Worm (Caenorhabditis elegans): Measurements from ENCODE around the gene aff-1.

Gene aff-1

DNA sequence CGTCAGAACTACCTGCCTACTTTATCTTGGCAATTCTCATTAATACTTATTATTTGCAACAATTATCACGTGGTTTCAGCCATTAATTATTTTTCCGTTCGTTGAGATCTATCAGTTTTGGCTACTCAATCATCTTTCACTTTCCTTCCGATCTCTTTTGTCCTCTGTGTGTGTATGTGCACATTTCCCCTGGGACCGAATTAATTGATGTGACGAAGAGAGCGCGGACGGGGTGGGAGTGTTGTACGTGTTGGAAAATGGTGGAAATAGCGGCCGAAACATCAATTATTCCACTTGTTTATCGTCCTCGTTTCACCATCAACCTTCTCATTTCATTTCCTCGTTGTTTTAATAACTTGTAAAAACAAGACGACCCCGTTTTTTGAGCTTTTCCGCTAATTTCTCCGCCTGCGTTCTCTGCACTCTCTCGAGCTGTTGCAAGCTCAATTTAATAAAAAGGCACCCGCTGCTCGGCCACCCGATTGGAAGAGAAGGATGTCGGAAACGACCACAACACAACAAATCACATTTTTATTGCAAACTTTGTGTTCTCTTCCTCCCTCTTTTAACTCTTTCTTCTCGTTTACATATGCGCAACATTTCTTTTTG lies 25.2 kb downstream of the aff-1 start:
- TF ChIP-seq nfya-1 (tag; optimal IDR thresholded peaks at IDR 0.05; ENCODE audit: insufficient read depth) (peak; percentile 41), snpc-4 (tag; optimal IDR thresholded peaks at IDR 0.05) (no peak), ztf-11 (tag; optimal IDR thresholded peaks at IDR 0.05) (peak; percentile 12), egl-27 (tag; optimal IDR thresholded peaks at IDR 0.05) (peak; percentile 86), fkh-10 (GFP tag; optimal IDR thresholded peaks at IDR 0.05) (no peak), lin-15B (tag; optimal IDR thresholded peaks at IDR 0.05) (no peak), unc-62 (GFP tag; optimal IDR thresholded peaks at IDR 0.05) (peak; percentile 94), unc-39 (tag; optimal IDR thresholded peaks at IDR 0.05) (peak; percentile 18), tbx-2 (tag; optimal IDR thresholded peaks at IDR 0.05) (peak; percentile 38), lin-39 (tag; optimal IDR thresholded peaks at IDR 0.05) (peak; percentile 72)

DNA sequence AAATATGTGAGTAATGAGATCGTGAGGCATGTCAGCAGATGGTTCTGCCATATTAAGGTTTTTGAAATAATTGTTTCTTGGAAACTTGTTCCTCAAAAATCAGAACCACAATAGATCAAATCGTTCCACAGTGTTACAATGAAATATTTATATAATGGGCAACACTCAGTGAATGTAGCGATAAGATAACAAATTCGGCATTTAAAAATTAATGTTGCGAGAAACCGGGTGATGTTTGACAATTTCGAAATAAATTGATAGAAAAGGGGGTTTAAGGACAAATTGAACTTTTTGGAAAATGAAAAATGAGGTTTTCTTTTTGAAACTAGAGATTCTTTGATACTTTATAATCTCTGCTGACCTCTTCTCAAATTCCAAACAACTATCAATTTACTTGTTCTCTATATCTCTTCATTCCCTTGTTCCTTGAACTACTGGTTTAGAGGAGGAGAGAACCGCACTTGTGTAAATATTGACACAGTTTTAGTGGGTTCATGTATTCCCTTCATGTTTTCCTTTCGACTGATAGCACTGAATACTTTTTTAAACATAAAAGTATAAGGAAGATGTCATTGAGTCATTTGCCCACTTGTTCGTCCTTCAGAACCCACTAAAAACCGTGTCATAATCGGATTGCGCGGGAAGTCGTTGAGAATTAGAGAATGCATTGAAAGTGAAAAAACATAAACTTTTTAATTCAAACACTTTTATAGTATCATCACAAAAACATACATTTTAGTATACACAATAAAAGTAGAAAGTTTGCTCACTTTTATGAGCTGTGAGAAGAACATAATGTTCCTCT lies 26.6 kb downstream of the aff-1 start:
- TF ChIP-seq eor-1 (tag; optimal IDR thresholded peaks at IDR 0.05) (no peak), tbx-2 (tag; optimal IDR thresholded peaks at IDR 0.05) (no peak), nhr-23 (tag; optimal IDR thresholded peaks at IDR 0.05) (peak; percentile 35), ceh-82 (tag; optimal IDR thresholded peaks at IDR 0.05) (no peak), nhr-237 (tag; optimal IDR thresholded peaks at IDR 0.05) (no peak), ceh-9 (tag; optimal IDR thresholded peaks at IDR 0.05) (no peak), nhr-11 (tag; optimal IDR thresholded peaks at IDR 0.05) (no peak), fos-1 (tag; optimal IDR thresholded peaks at IDR 0.05) (no peak), egl-5 (tag; optimal IDR thresholded peaks at IDR 0.05) (no peak), nhr-43 (tag; optimal IDR thresholded peaks at IDR 0.05; ENCODE audit: poor library complexity, severe bottlenecking) (no peak), nfya-1 (tag; optimal IDR thresholded peaks at IDR 0.05; ENCODE audit: insufficient read depth) (no peak), nhr-28 (tag; optimal IDR thresholded peaks at IDR 0.05) (no peak), aly-2 (tag; optimal IDR thresholded peaks at IDR 0.05) (no peak), zag-1 (tag; optimal IDR thresholded peaks at IDR 0.05) (no peak), nhr-25 (tag; optimal IDR thresholded peaks at IDR 0.05) (peak; percentile 42), pha-4 (tag; optimal IDR thresholded peaks at IDR 0.05) (peak; percentile 98), fkh-2 (tag; optimal IDR thresholded peaks at IDR 0.05) (no peak), R02D3.7 (tag; optimal IDR thresholded peaks at IDR 0.05) (no peak), nhr-12 (tag; optimal IDR thresholded peaks at IDR 0.05) (no peak), elt-1 (tag; optimal IDR thresholded peaks at IDR 0.05) (no peak), ZK546.5 (tag; optimal IDR thresholded peaks at IDR 0.05) (no peak), unc-39 (tag; optimal IDR thresholded peaks at IDR 0.05) (no peak), egl-27 (tag; optimal IDR thresholded peaks at IDR 0.05) (no peak), elt-2 (tag; optimal IDR thresholded peaks at IDR 0.05) (peak; percentile 67), ztf-4 (tag; optimal IDR thresholded peaks at IDR 0.05) (no peak), lsy-12 (tag; optimal IDR thresholded peaks at IDR 0.05) (no peak), daf-12 (tag; optimal IDR thresholded peaks at IDR 0.05) (no peak), lin-39 (tag; optimal IDR thresholded peaks at IDR 0.05) (no peak), ceh-28 (tag; optimal IDR thresholded peaks at IDR 0.05) (no peak), hmg-11 (tag; optimal IDR thresholded peaks at IDR 0.05) (no peak), lin-15B (tag; optimal IDR thresholded peaks at IDR 0.05) (no peak), skn-1 (tag; optimal IDR thresholded peaks at IDR 0.05) (no peak), ceh-16 (tag; optimal IDR thresholded peaks at IDR 0.05) (no peak), snpc-4 (tag; optimal IDR thresholded peaks at IDR 0.05) (no peak), mdl-1 (tag; optimal IDR thresholded peaks at IDR 0.05) (no peak), nhr-77 (tag; optimal IDR thresholded peaks at IDR 0.05) (no peak), jun-1 (tag; optimal IDR thresholded peaks at IDR 0.05) (peak; percentile 9), unc-62 (GFP tag; optimal IDR thresholded peaks at IDR 0.05) (no peak), elt-3 (tag; optimal IDR thresholded peaks at IDR 0.05) (no peak), pqm-1 (tag; optimal IDR thresholded peaks at IDR 0.05) (no peak), mml-1 (tag; optimal IDR thresholded peaks at IDR 0.05) (no peak), fkh-10 (GFP tag; optimal IDR thresholded peaks at IDR 0.05) (no peak), nhr-76 (tag; optimal IDR thresholded peaks at IDR 0.05) (no peak)

All from whole organism, L3 larva.